Worm (Caenorhabditis elegans): Measurements from ENCODE around the gene vhp-1.

vhp-1 gene

ce11 chrII:5321718-5322286 is 1.3 kb upstream of the vhp-1 start (continued):
- no peak for TF ChIP-seq lin-1 (GFP tag; IDR thresholded peaks at IDR 0.05)
- TF ChIP-seq aly-2 (tag; optimal IDR thresholded peaks at IDR 0.05), result no peak
- no peak for TF ChIP-seq Y105C5A.15 (GFP tag; IDR thresholded peaks at IDR 0.05)
- TF ChIP-seq dmd-6 (GFP tag; IDR thresholded peaks at IDR 0.05), result peak; percentile 52
- TF ChIP-seq dve-1 (tag; optimal IDR thresholded peaks at IDR 0.05; ENCODE audit: insufficient read depth), result peak; percentile 66
- no peak for TF ChIP-seq snpc-1.2 (GFP tag; IDR thresholded peaks at IDR 0.05)
- TF ChIP-seq gei-8 (GFP tag; optimal IDR thresholded peaks at IDR 0.05), result peak; percentile 64
- TF ChIP-seq ceh-28 (tag; optimal IDR thresholded peaks at IDR 0.05), result no peak
- TF ChIP-seq daf-16 (GFP tag; optimal IDR thresholded peaks at IDR 0.05), result no peak
- peak; percentile 54 for TF ChIP-seq daf-16 (tag; optimal IDR thresholded peaks at IDR 0.05)
- TF ChIP-seq mes-2 (tag; optimal IDR thresholded peaks at IDR 0.05; ENCODE audit: poor library complexity, severe bottlenecking), result peak; percentile 41
- no peak for TF ChIP-seq Y48G9A.11 (GFP tag; IDR thresholded peaks at IDR 0.05)
- no peak for TF ChIP-seq nhr-76 (tag; optimal IDR thresholded peaks at IDR 0.05)
- TF ChIP-seq F49E8.2 (tag; optimal IDR thresholded peaks at IDR 0.05; ENCODE audit: borderline replicate concordance), result no peak
- no peak for TF ChIP-seq R02D3.7 (tag; optimal IDR thresholded peaks at IDR 0.05)
- TF ChIP-seq skn-1 (tag; optimal IDR thresholded peaks at IDR 0.05), result no peak
- no peak for TF ChIP-seq tag-97 (GFP tag; IDR thresholded peaks at IDR 0.05)
- TF ChIP-seq daf-12 (tag; optimal IDR thresholded peaks at IDR 0.05), result no peak
- no peak for TF ChIP-seq Y75B8A.6 (GFP tag; IDR thresholded peaks at IDR 0.05)
- TF ChIP-seq dmd-9 (GFP tag; IDR thresholded peaks at IDR 0.05), result no peak
- TF ChIP-seq nhr-28 (tag; optimal IDR thresholded peaks at IDR 0.05), result peak; percentile 66
- peak; percentile 25 to 38 for TF ChIP-seq lsy-2 (tag; optimal IDR thresholded peaks at IDR 0.05)
- peak; percentile 63; the same call in 1 of the 2 replicates for TF ChIP-seq php-3 (GFP tag; IDR thresholded peaks at IDR 0.05)
- no peak for TF ChIP-seq ztf-11 (tag; optimal IDR thresholded peaks at IDR 0.05)
- TF ChIP-seq F44E2.7 (GFP tag; IDR thresholded peaks at IDR 0.05), result no peak
- TF ChIP-seq lin-39 (tag; optimal IDR thresholded peaks at IDR 0.05), result no peak
- TF ChIP-seq madf-5 (GFP tag; IDR thresholded peaks at IDR 0.05), result 0 out of 4 replicates have a peak, but pooled peaks of 1 of the 2 experiments have one; percentile 5
- TF ChIP-seq T26A8.4 (GFP tag; IDR thresholded peaks at IDR 0.05), result 0 out of 2 replicates have a peak, but pooled peaks have one; percentile 60
- no peak for TF ChIP-seq mdt-29 (GFP tag; IDR thresholded peaks at IDR 0.05)
- TF ChIP-seq lin-13 (GFP tag; optimal IDR thresholded peaks at IDR 0.05), result peak; percentile 11
- no peak for TF ChIP-seq nhr-237 (tag; optimal IDR thresholded peaks at IDR 0.05)
- peak; percentile 82 for TF ChIP-seq nhr-102 (tag; optimal IDR thresholded peaks at IDR 0.05)
- no peak for TF ChIP-seq F37D6.2 (tag; optimal IDR thresholded peaks at IDR 0.05)
- TF ChIP-seq nhr-41 (GFP tag; IDR thresholded peaks at IDR 0.05), result no peak
- no peak for TF ChIP-seq arid-1 (GFP tag; conservative IDR thresholded peaks at IDR 0.05)
- TF ChIP-seq hlh-11 (tag; optimal IDR thresholded peaks at IDR 0.05), result peak; percentile 94
- no peak for TF ChIP-seq ztf-7 (tag; optimal IDR thresholded peaks at IDR 0.05)
- no peak for TF ChIP-seq unc-39 (tag; optimal IDR thresholded peaks at IDR 0.05)
- no peak for TF ChIP-seq madf-9 (GFP tag; conservative IDR thresholded peaks at IDR 0.05)
- TF ChIP-seq unc-62 (GFP tag; optimal IDR thresholded peaks at IDR 0.05 in 1 of 2), result peak in 1 of 2 experiments; percentile 98
- TF ChIP-seq unc-62 (tag; optimal IDR thresholded peaks at IDR 0.05), result no peak
- peak in 1 of 2 experiments; percentile 41 for TF ChIP-seq mdl-1 (tag; optimal IDR thresholded peaks at IDR 0.05)
- no peak for TF ChIP-seq lin-15B (tag; optimal IDR thresholded peaks at IDR 0.05)
- peak; percentile 61 for TF ChIP-seq mxl-3 (GFP tag; optimal IDR thresholded peaks at IDR 0.05)
- no peak for TF ChIP-seq lin-38 (GFP tag; IDR thresholded peaks at IDR 0.05)
- TF ChIP-seq ces-1 (GFP tag; optimal IDR thresholded peaks at IDR 0.05), result no peak
- peak; percentile 91; the same call in 1 of the 2 replicates for TF ChIP-seq pha-4 (GFP tag; IDR thresholded peaks at IDR 0.05)
- TF ChIP-seq pha-4 (tag; optimal IDR thresholded peaks at IDR 0.05), result peak; percentile 43
- peak; percentile 12 for TF ChIP-seq zip-2 (tag; optimal IDR thresholded peaks at IDR 0.05)
- no peak for TF ChIP-seq ctbp-1 (GFP tag; IDR thresholded peaks at IDR 0.05)
- TF ChIP-seq nhr-111 (GFP tag; optimal IDR thresholded peaks at IDR 0.05), result no peak
- TF ChIP-seq spr-1 (tag; optimal IDR thresholded peaks at IDR 0.05), result peak; percentile 52
